Worm (Caenorhabditis elegans) whole organism, L2 larva: ENCODE results near the gene C25F9.5.

Experiments used
- C34F6.9 ChIP-seq: fragments of 150-350 bp; optimal IDR thresholded peaks from 2 replicates; lab custom pipeline; 2014; ENCODE audit warnings: missing biosample characterization, missing genetic modification characterization
- F13H6.1 ChIP-seq: sonication (generic microtip); optimal IDR thresholded peaks from 2 replicates; lab custom pipeline; 2016; ENCODE audit warnings: missing genetic modification characterization, missing compliant biosample characterization
- R02D3.7 ChIP-seq: fragments of 150-350 bp; optimal IDR thresholded peaks from 2 replicates; lab custom pipeline; 2014; ENCODE audit warnings: missing biosample characterization, missing genetic modification characterization
- Y55F3AM.14 ChIP-seq: fragments of 200-800 bp; sonication (Bioruptor generic); optimal IDR thresholded peaks from 2 replicates; lab custom pipeline; 2018; ENCODE audit warnings: mild to moderate bottlenecking, missing genetic modification characterization, missing compliant biosample characterization
- ZK546.5 ChIP-seq: sonication (generic microtip); optimal IDR thresholded peaks from 2 replicates; lab custom pipeline; 2017; ENCODE audit warnings: missing biosample characterization, missing genetic modification characterization
- aly-2 ChIP-seq: fragments of 150-350 bp; optimal IDR thresholded peaks from 2 replicates; lab custom pipeline; 2014; ENCODE audit warnings: missing biosample characterization, missing genetic modification characterization
- blmp-1 ChIP-seq: sonication (generic microtip); optimal IDR thresholded peaks from 2 replicates; lab custom pipeline; 2017; ENCODE audit warnings: missing genetic modification characterization, mild to moderate bottlenecking, missing compliant biosample characterization, antibody characterized with exemption, moderate library complexity; ENCODE audit not compliant: insufficient read depth
- crh-2 ChIP-seq: sonication (generic microtip); optimal IDR thresholded peaks from 2 replicates; lab custom pipeline; 2017; ENCODE audit warnings: missing biosample characterization, missing genetic modification characterization
- dmd-4 ChIP-seq: sonication (generic microtip); optimal IDR thresholded peaks from 2 replicates; lab custom pipeline; 2017; ENCODE audit warnings: missing biosample characterization, missing genetic modification characterization
- elt-1 ChIP-seq: fragments of 150-350 bp; optimal IDR thresholded peaks from 2 replicates; lab custom pipeline; 2014; ENCODE audit warnings: missing biosample characterization, missing genetic modification characterization
- elt-3 ChIP-seq: sonication (generic microtip); optimal IDR thresholded peaks from 2 replicates; lab custom pipeline; 2017; ENCODE audit warnings: missing biosample characterization, missing genetic modification characterization
- fos-1 ChIP-seq: fragments of 150-350 bp; optimal IDR thresholded peaks from 2 replicates; lab custom pipeline; 2014; ENCODE audit warnings: missing biosample characterization, missing genetic modification characterization
- gmeb-1 ChIP-seq: fragments of 150-350 bp; optimal IDR thresholded peaks from 2 replicates; lab custom pipeline; 2014; ENCODE audit warnings: missing biosample characterization, missing genetic modification characterization
- lin-11 ChIP-seq: fragments of 150-350 bp; sonication (generic microtip); optimal IDR thresholded peaks from 2 replicates; lab custom pipeline; 2014; ENCODE audit warnings: missing biosample characterization, missing genetic modification characterization, inconsistent platforms, mixed read lengths
- lin-39 ChIP-seq: fragments of 150-350 bp; optimal IDR thresholded peaks from 2 replicates; lab custom pipeline; 2014; ENCODE audit warnings: missing biosample characterization, missing genetic modification reagents, missing genetic modification characterization
- lsy-2 ChIP-seq, 2 experiments: fragments of 150-350 bp in 1 of 2; sonication (generic microtip) in 1 of 2; optimal IDR thresholded peaks; 2 replicates each; lab custom pipeline; 2014 to 2017; ENCODE audit warnings: missing biosample characterization in 2 of 2, missing genetic modification characterization in 2 of 2
- mab-5 ChIP-seq: fragments of 150-350 bp; optimal IDR thresholded peaks from 2 replicates; lab custom pipeline; 2014; ENCODE audit warnings: missing biosample characterization, missing genetic modification characterization
- mbf-1 ChIP-seq: sonication (generic microtip); optimal IDR thresholded peaks from 2 replicates; lab custom pipeline; 2017; ENCODE audit warnings: missing biosample characterization, missing genetic modification characterization
- mdl-1 ChIP-seq, 2 experiments: fragments of 150-350 bp in 1 of 2; sonication (generic microtip) in 1 of 2; optimal IDR thresholded peaks; 2 replicates each; lab custom pipeline; 2017; ENCODE audit warnings: missing biosample characterization in 2 of 2, missing genetic modification characterization in 2 of 2
- nhr-10 ChIP-seq: sonication (generic microtip); optimal IDR thresholded peaks from 2 replicates; lab custom pipeline; 2017; ENCODE audit warnings: missing biosample characterization, missing genetic modification characterization
- nhr-11 ChIP-seq: fragments of 150-350 bp; optimal IDR thresholded peaks from 2 replicates; lab custom pipeline; 2014; ENCODE audit warnings: missing biosample characterization, missing genetic modification characterization
- nhr-12 ChIP-seq: fragments of 150-350 bp; optimal IDR thresholded peaks from 2 replicates; lab custom pipeline; 2014; ENCODE audit warnings: missing biosample characterization, missing genetic modification characterization
- nhr-129 ChIP-seq: fragments of 150-350 bp; optimal IDR thresholded peaks from 2 replicates; lab custom pipeline; 2014; ENCODE audit warnings: missing biosample characterization, missing genetic modification characterization
- nhr-23 ChIP-seq: fragments of 150-350 bp; optimal IDR thresholded peaks from 2 replicates; lab custom pipeline; 2014; ENCODE audit warnings: missing biosample characterization, missing genetic modification reagents, missing genetic modification characterization
- nhr-237 ChIP-seq: fragments of 150-350 bp; optimal IDR thresholded peaks from 2 replicates; lab custom pipeline; 2014; ENCODE audit warnings: missing biosample characterization, missing genetic modification characterization
- nhr-25 ChIP-seq: fragments of 150-350 bp; sonication (generic microtip); optimal IDR thresholded peaks from 3 replicates; lab custom pipeline; 2014; ENCODE audit warnings: missing biosample characterization, missing genetic modification characterization
- nhr-6 ChIP-seq: fragments of 150-350 bp; optimal IDR thresholded peaks from 2 replicates; lab custom pipeline; 2014; ENCODE audit warnings: missing biosample characterization, missing genetic modification characterization
- nhr-77 ChIP-seq: fragments of 150-350 bp; optimal IDR thresholded peaks from 2 replicates; lab custom pipeline; 2014; ENCODE audit warnings: missing biosample characterization, missing genetic modification characterization
- peb-1 ChIP-seq: fragments of 150-350 bp; optimal IDR thresholded peaks from 2 replicates; lab custom pipeline; 2014; ENCODE audit warnings: missing biosample characterization, missing genetic modification characterization
- snpc-4 ChIP-seq: fragments of 150-350 bp; optimal IDR thresholded peaks from 2 replicates; lab custom pipeline; 2014; ENCODE audit warnings: missing biosample characterization, missing genetic modification characterization
- unc-39 ChIP-seq: fragments of 150-350 bp; optimal IDR thresholded peaks from 2 replicates; lab custom pipeline; 2014; ENCODE audit warnings: missing biosample characterization, missing genetic modification characterization
- unc-55 ChIP-seq: fragments of 150-350 bp; sonication (generic microtip); optimal IDR thresholded peaks from 3 replicates; lab custom pipeline; 2014; ENCODE audit warnings: missing biosample characterization, missing genetic modification reagents, missing genetic modification characterization
- zag-1 ChIP-seq: fragments of 150-350 bp; optimal IDR thresholded peaks from 2 replicates; lab custom pipeline; 2014; ENCODE audit warnings: missing biosample characterization, missing genetic modification characterization
- ztf-1 ChIP-seq: fragments of 200-800 bp; sonication (Bioruptor generic); conservative IDR thresholded peaks from 2 replicates; pipeline ENCODE4 v1.3.6; 2022; ENCODE audit warnings: missing genetic modification characterization, missing compliant biosample characterization
- ztf-11 ChIP-seq: sonication (generic microtip); optimal IDR thresholded peaks from 2 replicates; lab custom pipeline; 2017; ENCODE audit warnings: missing biosample characterization, missing genetic modification characterization
- ztf-4 ChIP-seq: fragments of 150-350 bp; optimal IDR thresholded peaks from 2 replicates; lab custom pipeline; 2014; ENCODE audit warnings: missing biosample characterization, missing genetic modification characterization

The C25F9.5 gene

DNA sequence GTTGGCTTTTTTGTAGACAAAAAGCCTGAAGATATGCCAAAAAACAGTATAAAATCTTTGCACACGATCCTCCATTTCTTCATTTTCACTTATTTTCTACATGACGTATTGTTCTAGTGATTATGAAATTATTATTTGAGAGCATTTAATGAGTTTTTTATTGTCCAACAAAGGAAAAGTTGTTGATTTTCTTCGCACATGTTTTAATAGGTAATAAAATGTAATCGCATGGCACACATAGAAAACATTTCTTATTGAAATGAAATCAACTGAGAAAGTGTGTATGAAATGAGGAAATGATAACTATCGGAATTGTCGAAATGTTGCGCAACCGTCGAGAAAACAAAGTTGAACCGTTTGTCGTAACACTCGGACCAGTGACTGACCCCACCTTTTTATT is 9.2 kb downstream of the C25F9.5 start:
- TF ChIP-seq ztf-1 (GFP tag; lab: Robert Waterston, UW) (no peak), fos-1 (tag; lab: Kevin White, UChicago) (peak; percentile 11), R02D3.7 (tag; lab: Kevin White, UChicago) (no peak)

DNA sequence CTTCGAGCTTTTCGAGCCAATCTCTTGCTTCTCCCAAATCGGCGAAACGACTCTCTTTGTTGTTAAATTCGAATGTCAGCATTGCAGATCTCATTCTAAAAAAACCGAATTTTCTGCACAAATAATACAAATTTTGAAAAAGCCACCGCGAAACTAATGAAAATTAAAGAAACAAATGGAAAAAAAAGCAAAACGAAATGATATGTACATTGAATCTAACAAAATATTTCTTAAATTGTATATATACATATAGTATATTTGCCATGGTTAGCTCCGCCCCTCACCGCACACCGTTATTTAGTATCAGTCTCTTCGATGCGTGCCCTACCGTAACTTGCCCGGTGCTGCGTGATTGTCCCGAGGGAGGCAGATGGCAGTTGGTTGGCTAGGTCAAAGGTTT is 10.0 kb downstream of the C25F9.5 start, which contains the start of gene srw-86:
Gene srw-86 (minus strand): TSS at position 101 of the 400 bp plus-strand sequence.
- TF ChIP-seq snpc-4 (tag; lab: Kevin White, UChicago) (no peak), ztf-11 (no peak), lsy-2 (tag; optimal IDR thresholded peaks at IDR 0.05; lab: Kevin White, UChicago) (no peak), lin-11 (tag; lab: Kevin White, UChicago) (no peak), blmp-1 (no peak), elt-1 (tag; lab: Kevin White, UChicago) (no peak), nhr-12 (no peak), gmeb-1 (tag; lab: Kevin White, UChicago) (no peak), aly-2 (tag; lab: Kevin White, UChicago) (no peak), mab-5 (tag; lab: Kevin White, UChicago) (no peak), elt-3 (tag; lab: Kevin White, UChicago) (no peak), zag-1 (tag; lab: Kevin White, UChicago) (no peak), lin-39 (tag; lab: Kevin White, UChicago) (no peak), ztf-4 (tag; lab: Kevin White, UChicago) (no peak)

DNA sequence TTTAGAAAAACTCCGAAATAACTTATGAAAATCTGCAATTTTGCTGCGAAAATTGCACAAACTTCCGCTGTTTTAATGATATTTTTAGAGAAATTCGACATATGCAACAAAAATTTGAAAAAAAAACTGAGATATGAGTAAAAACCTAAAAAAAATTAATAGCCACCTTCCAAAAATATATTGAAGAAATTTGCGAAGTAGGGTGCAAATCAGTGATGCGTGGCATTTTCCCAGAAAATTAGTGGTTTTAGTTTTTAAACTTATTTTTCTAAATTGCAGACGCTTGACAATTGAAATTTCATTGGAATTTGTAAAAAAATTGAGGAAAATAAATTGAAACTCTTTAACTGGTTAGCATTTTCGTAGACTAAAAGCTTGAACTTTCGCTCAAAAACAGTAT is 11.8 kb downstream of the C25F9.5 start, which contains the start of gene C25F9.13:
Gene C25F9.13 (minus strand): TSS at position 101 of the 400 bp plus-strand sequence.
- TF ChIP-seq lsy-2 (tag; optimal IDR thresholded peaks at IDR 0.05; lab: Kevin White, UChicago) (no peak), lin-11 (tag; lab: Kevin White, UChicago) (no peak), ZK546.5 (tag; lab: Kevin White, UChicago) (no peak), nhr-23 (tag; lab: Kevin White, UChicago) (no peak), F13H6.1 (tag; lab: Kevin White, UChicago) (no peak), nhr-10 (tag; lab: Kevin White, UChicago) (no peak), nhr-237 (tag; lab: Kevin White, UChicago) (no peak), mdl-1 (tag; optimal IDR thresholded peaks at IDR 0.05; lab: Kevin White, UChicago) (no peak), peb-1 (no peak), unc-55 (GFP tag; lab: Kevin White, UChicago) (no peak), dmd-4 (tag; lab: Kevin White, UChicago) (no peak), lin-39 (tag; lab: Kevin White, UChicago) (no peak), zag-1 (tag; lab: Kevin White, UChicago) (no peak), snpc-4 (tag; lab: Kevin White, UChicago) (no peak), C34F6.9 (no peak), nhr-11 (tag; lab: Kevin White, UChicago) (no peak), blmp-1 (no peak)

DNA sequence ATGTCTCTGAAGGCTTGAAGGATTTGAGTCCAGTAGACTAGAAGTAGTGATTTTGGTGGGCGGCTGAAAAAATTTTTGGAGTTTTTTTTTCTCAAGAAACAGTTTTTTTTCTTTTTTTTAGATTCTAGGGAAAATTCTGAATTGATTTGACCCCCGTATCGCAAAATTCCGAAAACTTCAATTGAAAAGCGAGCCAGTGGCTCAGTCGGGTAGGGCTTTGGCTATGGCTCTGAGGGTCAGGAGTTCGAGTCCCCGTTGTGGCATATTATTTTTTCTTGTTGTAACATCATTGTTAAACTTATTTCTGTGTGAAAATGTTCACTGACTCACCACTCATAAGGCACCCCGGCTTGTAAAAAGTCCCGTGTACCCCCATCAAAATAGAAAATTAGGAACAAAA is 12.3 kb downstream of the C25F9.5 start:
- no peak for TF ChIP-seq lsy-2 (tag; optimal IDR thresholded peaks at IDR 0.05; lab: Kevin White, UChicago)
- TF ChIP-seq mab-5 (tag; lab: Kevin White, UChicago) = no peak
- TF ChIP-seq nhr-11 (tag; lab: Kevin White, UChicago) = no peak
- TF ChIP-seq nhr-129 (tag; lab: Kevin White, UChicago) = no peak
- TF ChIP-seq lin-11 (tag; lab: Kevin White, UChicago) = no peak
- no peak for TF ChIP-seq unc-39 (tag; lab: Kevin White, UChicago)
- TF ChIP-seq R02D3.7 (tag; lab: Kevin White, UChicago) = no peak
- TF ChIP-seq nhr-77 = no peak
- no peak for TF ChIP-seq nhr-10 (tag; lab: Kevin White, UChicago)

DNA sequence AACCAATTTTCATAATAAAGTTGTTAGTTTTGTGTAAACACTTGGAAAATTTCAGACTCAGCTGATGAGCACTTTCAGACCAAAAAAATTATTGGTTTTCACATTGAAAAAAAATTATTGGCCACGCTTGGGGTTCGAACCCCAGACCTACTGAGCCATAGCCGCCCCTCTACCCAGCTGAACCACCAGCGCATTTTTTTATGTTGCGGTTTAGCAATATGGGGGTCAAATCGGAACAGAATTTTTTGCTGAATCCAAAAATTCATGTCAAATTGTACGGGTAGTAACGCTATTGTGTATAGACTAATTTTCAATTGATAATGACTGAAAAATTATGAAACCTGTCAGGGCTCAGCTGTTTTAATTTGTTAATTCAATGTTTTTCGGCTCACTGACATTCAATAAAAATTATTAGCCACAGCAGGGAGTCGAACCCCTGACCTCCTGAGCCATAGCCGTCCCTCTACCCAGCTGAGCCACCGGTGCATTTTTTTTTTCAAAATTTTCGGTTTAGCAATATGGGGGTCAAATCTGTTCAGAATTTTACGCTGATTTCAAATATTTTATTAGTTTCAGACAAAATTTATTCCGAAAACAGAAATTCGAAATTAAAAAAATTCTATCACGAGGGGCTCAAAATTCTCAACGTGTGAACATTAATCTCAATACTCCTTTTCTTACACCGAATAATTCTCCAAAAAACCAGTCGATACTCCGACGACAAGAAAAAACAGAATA is 13.9 kb downstream of the C25F9.5 start:
- no peak for TF ChIP-seq nhr-6 (tag; lab: Kevin White, UChicago)
- no peak for TF ChIP-seq mbf-1
- TF ChIP-seq F13H6.1 (tag; lab: Kevin White, UChicago) = no peak
- TF ChIP-seq ztf-1 (GFP tag; lab: Robert Waterston, UW) = no peak
- no peak for TF ChIP-seq zag-1 (tag; lab: Kevin White, UChicago)
- TF ChIP-seq mab-5 (tag; lab: Kevin White, UChicago) = no peak
- TF ChIP-seq fos-1 (tag; lab: Kevin White, UChicago) = no peak
- TF ChIP-seq elt-3 (tag; lab: Kevin White, UChicago) = no peak
- TF ChIP-seq crh-2 (tag; lab: Kevin White, UChicago) = no peak
- TF ChIP-seq nhr-25 (tag; lab: Kevin White, UChicago) = no peak
- TF ChIP-seq Y55F3AM.14 = no peak
- TF ChIP-seq nhr-129 (tag; lab: Kevin White, UChicago) = no peak
- no peak for TF ChIP-seq aly-2 (tag; lab: Kevin White, UChicago)
